Worm (Caenorhabditis elegans) whole organism, L3 larva: ENCODE results near the gene math-3.

Experiments
- R02D3.7 ChIP-seq: fragments of 150-350 bp; optimal IDR thresholded peaks from 2 replicates; lab custom pipeline; 2014; ENCODE audit warnings: missing biosample characterization, missing genetic modification characterization
- ZK546.5 ChIP-seq: sonication (generic microtip); optimal IDR thresholded peaks from 2 replicates; lab custom pipeline; 2017; ENCODE audit warnings: missing biosample characterization, missing genetic modification characterization
- aly-2 ChIP-seq: fragments of 150-350 bp; optimal IDR thresholded peaks from 2 replicates; lab custom pipeline; 2014; ENCODE audit warnings: missing biosample characterization, missing genetic modification characterization
- ama-1 ChIP-seq: fragments of 150-350 bp; optimal IDR thresholded peaks from 2 replicates; lab custom pipeline; 2018
- ceh-16 ChIP-seq: sonication (generic microtip); optimal IDR thresholded peaks from 2 replicates; lab custom pipeline; 2017; ENCODE audit warnings: missing biosample characterization, missing genetic modification characterization
- ceh-28 ChIP-seq: fragments of 150-350 bp; optimal IDR thresholded peaks from 2 replicates; lab custom pipeline; 2014; ENCODE audit warnings: missing biosample characterization, missing genetic modification reagents, missing genetic modification characterization
- ceh-82 ChIP-seq: fragments of 150-350 bp; optimal IDR thresholded peaks from 2 replicates; lab custom pipeline; 2014; ENCODE audit warnings: missing biosample characterization, missing genetic modification characterization
- ceh-9 ChIP-seq: sonication (generic microtip); optimal IDR thresholded peaks from 2 replicates; lab custom pipeline; 2018; ENCODE audit warnings: missing biosample characterization, missing genetic modification characterization
- daf-12 ChIP-seq: fragments of 150-350 bp; optimal IDR thresholded peaks from 2 replicates; lab custom pipeline; 2014; ENCODE audit warnings: missing biosample characterization, missing genetic modification reagents, missing genetic modification characterization
- egl-27 ChIP-seq: sonication (generic microtip); optimal IDR thresholded peaks from 4 replicates; lab custom pipeline; 2017; ENCODE audit warnings: missing biosample characterization, missing genetic modification reagents, missing genetic modification characterization
- egl-5 ChIP-seq: fragments of 150-350 bp; optimal IDR thresholded peaks from 2 replicates; lab custom pipeline; 2017; ENCODE audit warnings: missing biosample characterization, missing genetic modification reagents, missing genetic modification characterization, inconsistent platforms
- elt-1 ChIP-seq: fragments of 150-350 bp; optimal IDR thresholded peaks from 2 replicates; lab custom pipeline; 2014; ENCODE audit warnings: missing biosample characterization, missing genetic modification characterization
- elt-2 ChIP-seq: sonication (generic microtip); optimal IDR thresholded peaks from 2 replicates; lab custom pipeline; 2016; ENCODE audit warnings: missing genetic modification reagents, mild to moderate bottlenecking, missing genetic modification characterization, missing compliant biosample characterization
- elt-3 ChIP-seq, 3 experiments: fragments of 150-350 bp in 1 of 3; sonication (generic microtip) in 2 of 3; optimal IDR thresholded peaks; 2 replicates in 2 of 3; 4 replicates in 1 of 3; lab custom pipeline; 2014 to 2017; ENCODE audit warnings: missing biosample characterization in 3 of 3, missing genetic modification characterization in 3 of 3
- eor-1 ChIP-seq, 2 experiments: fragments of 150-350 bp; optimal IDR thresholded peaks; 2 replicates each; lab custom pipeline; 2014 to 2018; ENCODE audit warnings: missing biosample characterization in 2 of 2, missing genetic modification characterization in 2 of 2
- fkh-2 ChIP-seq: fragments of 150-350 bp; optimal IDR thresholded peaks from 2 replicates; lab custom pipeline; 2014; ENCODE audit warnings: missing biosample characterization, missing genetic modification reagents, missing genetic modification characterization
- fos-1 ChIP-seq: fragments of 150-350 bp; optimal IDR thresholded peaks from 2 replicates; lab custom pipeline; 2014; ENCODE audit warnings: missing biosample characterization, missing genetic modification characterization
- hmg-11 ChIP-seq: sonication (generic microtip); optimal IDR thresholded peaks from 2 replicates; lab custom pipeline; 2016; ENCODE audit warnings: missing genetic modification characterization, missing compliant biosample characterization
- lin-15B ChIP-seq: fragments of 150-350 bp; optimal IDR thresholded peaks from 2 replicates; lab custom pipeline; 2014; ENCODE audit warnings: missing biosample characterization, missing genetic modification characterization
- lin-39 ChIP-seq: fragments of 150-350 bp; optimal IDR thresholded peaks from 2 replicates; lab custom pipeline; 2018; ENCODE audit warnings: missing biosample characterization, missing genetic modification reagents, missing genetic modification characterization
- lsy-12 ChIP-seq: sonication (generic microtip); optimal IDR thresholded peaks from 2 replicates; lab custom pipeline; 2016; ENCODE audit warnings: mild to moderate bottlenecking, missing genetic modification characterization, missing compliant biosample characterization
- mdl-1 ChIP-seq: fragments of 150-350 bp; optimal IDR thresholded peaks from 2 replicates; lab custom pipeline; 2014; ENCODE audit warnings: missing biosample characterization, missing genetic modification characterization
- mml-1 ChIP-seq: fragments of 150-350 bp; sonication (generic microtip); optimal IDR thresholded peaks from 3 replicates; lab custom pipeline; 2014; ENCODE audit warnings: missing biosample characterization, missing genetic modification characterization
- nfya-1 ChIP-seq: sonication (generic microtip); optimal IDR thresholded peaks from 2 replicates; lab custom pipeline; 2017; ENCODE audit warnings: missing genetic modification characterization, mild to moderate bottlenecking, missing compliant biosample characterization, antibody characterized with exemption, moderate library complexity; ENCODE audit not compliant: insufficient read depth
- nhr-11 ChIP-seq: fragments of 150-350 bp; optimal IDR thresholded peaks from 2 replicates; lab custom pipeline; 2014; ENCODE audit warnings: missing biosample characterization, missing genetic modification characterization
- nhr-12 ChIP-seq: fragments of 150-350 bp; optimal IDR thresholded peaks from 2 replicates; lab custom pipeline; 2014; ENCODE audit warnings: missing biosample characterization, missing genetic modification characterization
- nhr-23 ChIP-seq: fragments of 150-350 bp; optimal IDR thresholded peaks from 2 replicates; lab custom pipeline; 2014; ENCODE audit warnings: missing biosample characterization, missing genetic modification reagents, missing genetic modification characterization
- nhr-237 ChIP-seq: fragments of 150-350 bp; optimal IDR thresholded peaks from 2 replicates; lab custom pipeline; 2014; ENCODE audit warnings: missing biosample characterization, missing genetic modification characterization
- nhr-25 ChIP-seq: sonication (generic microtip); optimal IDR thresholded peaks from 2 replicates; lab custom pipeline; 2017; ENCODE audit warnings: missing biosample characterization, missing genetic modification characterization
- nhr-43 ChIP-seq: sonication (generic microtip); optimal IDR thresholded peaks from 2 replicates; lab custom pipeline; 2016; ENCODE audit warnings: mild to moderate bottlenecking, missing genetic modification characterization, missing compliant biosample characterization; ENCODE audit not compliant: poor library complexity, severe bottlenecking
- nhr-67 ChIP-seq: fragments of 150-350 bp; optimal IDR thresholded peaks from 2 replicates; lab custom pipeline; 2014; ENCODE audit warnings: missing biosample characterization, missing genetic modification characterization
- nhr-76 ChIP-seq: fragments of 150-350 bp; sonication (generic microtip); optimal IDR thresholded peaks from 5 replicates; lab custom pipeline; 2014; ENCODE audit warnings: missing biosample characterization, missing genetic modification characterization
- nhr-77 ChIP-seq: fragments of 150-350 bp; optimal IDR thresholded peaks from 2 replicates; lab custom pipeline; 2014; ENCODE audit warnings: missing biosample characterization, missing genetic modification characterization
- pha-4 ChIP-seq: fragments of 150-350 bp; optimal IDR thresholded peaks from 2 replicates; lab custom pipeline; 2014; ENCODE audit warnings: missing biosample characterization, missing genetic modification reagents, missing genetic modification characterization
- pqm-1 ChIP-seq: fragments of 150-350 bp; optimal IDR thresholded peaks from 2 replicates; lab custom pipeline; 2017; ENCODE audit warnings: missing biosample characterization, missing genetic modification characterization, inconsistent platforms
- sea-2 ChIP-seq: fragments of 150-350 bp; sonication (generic microtip); optimal IDR thresholded peaks from 4 replicates; lab custom pipeline; 2014; ENCODE audit warnings: missing biosample characterization, missing genetic modification reagents, missing genetic modification characterization
- skn-1 ChIP-seq: fragments of 150-350 bp; optimal IDR thresholded peaks from 2 replicates; lab custom pipeline; 2014; ENCODE audit warnings: missing biosample characterization, missing genetic modification characterization
- snpc-4 ChIP-seq: fragments of 150-350 bp; optimal IDR thresholded peaks from 2 replicates; lab custom pipeline; 2014; ENCODE audit warnings: missing biosample characterization, missing genetic modification characterization
- tbx-2 ChIP-seq: sonication (generic microtip); optimal IDR thresholded peaks from 2 replicates; lab custom pipeline; 2016; ENCODE audit warnings: mild to moderate bottlenecking, missing genetic modification characterization, missing compliant biosample characterization
- unc-39 ChIP-seq: sonication (generic microtip); optimal IDR thresholded peaks from 4 replicates; lab custom pipeline; 2017; ENCODE audit warnings: missing biosample characterization, missing genetic modification characterization
- unc-62 ChIP-seq: fragments of 150-350 bp; sonication (generic microtip); optimal IDR thresholded peaks from 4 replicates; lab custom pipeline; 2014; ENCODE audit warnings: missing biosample characterization, missing genetic modification reagents, missing genetic modification characterization
- zag-1 ChIP-seq: fragments of 150-350 bp; optimal IDR thresholded peaks from 2 replicates; lab custom pipeline; 2014; ENCODE audit warnings: missing biosample characterization, missing genetic modification characterization
- ztf-4 ChIP-seq: fragments of 150-350 bp; optimal IDR thresholded peaks from 2 replicates; lab custom pipeline; 2014; ENCODE audit warnings: missing biosample characterization, missing genetic modification characterization

math-3 gene

ce11 chrII:1731932-1732331, 40.0 kb upstream of the math-3 start, which contains the start of gene ceh-82:
Gene ceh-82 (plus strand): TSS chrII:1732232.
- TF ChIP-seq elt-1 (tag; lab: Kevin White, UChicago) (no peak), nhr-25 (tag; lab: Kevin White, UChicago) (no peak), unc-62 (no peak), skn-1 (no peak), nhr-76 (tag; lab: Kevin White, UChicago) (no peak), zag-1 (tag; lab: Kevin White, UChicago) (no peak), unc-39 (tag; lab: Kevin White, UChicago) (no peak), lin-15B (tag; lab: Kevin White, UChicago) (no peak), eor-1 (tag; optimal IDR thresholded peaks at IDR 0.05; lab: Kevin White, UChicago) (no peak), elt-3 (tag; optimal IDR thresholded peaks at IDR 0.05; lab: Kevin White, UChicago) (no peak), lsy-12 (tag; lab: Kevin White, UChicago) (no peak), mml-1 (tag; lab: Kevin White, UChicago) (no peak), nhr-237 (no peak), fos-1 (tag; lab: Kevin White, UChicago) (no peak), nhr-43 (tag; lab: Kevin White, UChicago) (no peak), fkh-2 (tag; lab: Kevin White, UChicago) (no peak), nhr-11 (no peak)
- TF ChIP-seq, all 47 proteins: peak for 0

ce11 chrII:1735145-1735544, 36.7 kb upstream of the math-3 start:
- TF ChIP-seq R02D3.7 (tag; lab: Kevin White, UChicago) (no peak), egl-5 (tag; lab: Kevin White, UChicago) (no peak), nfya-1 (no peak), elt-2 (tag; lab: Kevin White, UChicago) (no peak), fkh-2 (tag; lab: Kevin White, UChicago) (no peak), nhr-12 (tag; lab: Kevin White, UChicago) (no peak), zag-1 (tag; lab: Kevin White, UChicago) (no peak), ama-1 (no peak), ztf-4 (tag; lab: Kevin White, UChicago) (no peak)

ce11 chrII:1736353-1736752, 35.5 kb upstream of the math-3 start, which contains the start of gene ceh-83:
Gene ceh-83 (minus strand): TSS chrII:1736533.
- no peak for TF ChIP-seq nhr-23 (tag; lab: Kevin White, UChicago)
- TF ChIP-seq elt-3 (tag; optimal IDR thresholded peaks at IDR 0.05; lab: Kevin White, UChicago): no peak
- TF ChIP-seq nhr-12 (tag; lab: Kevin White, UChicago): no peak
- TF ChIP-seq ceh-9 (tag; lab: Kevin White, UChicago): no peak
- no peak for TF ChIP-seq aly-2 (tag; lab: Kevin White, UChicago)
- TF ChIP-seq nhr-77 (tag; lab: Kevin White, UChicago): no peak
- TF ChIP-seq unc-62: no peak
- TF ChIP-seq ceh-28 (tag; lab: Kevin White, UChicago): no peak
- TF ChIP-seq snpc-4 (tag; lab: Kevin White, UChicago): no peak
- no peak for TF ChIP-seq egl-5 (tag; lab: Kevin White, UChicago)
- no peak for TF ChIP-seq nfya-1
- no peak for TF ChIP-seq mdl-1
- TF ChIP-seq tbx-2 (tag; lab: Kevin White, UChicago): no peak
- TF ChIP-seq mml-1 (tag; lab: Kevin White, UChicago): no peak
- no peak for TF ChIP-seq nhr-43 (tag; lab: Kevin White, UChicago)
- TF ChIP-seq nhr-67: no peak

- TF ChIP-seq ceh-16 (tag; lab: Kevin White, UChicago) (no peak), fos-1 (tag; lab: Kevin White, UChicago) (no peak), unc-62 (no peak)
Observed at ce11 chrII:1738844-1739243, 33.0 kb upstream of the math-3 start, which contains the start of the genes irld-9 and irld-33. Gene irld-9 (minus strand): TSS chrII:1738944. Gene irld-33 (plus strand): TSS chrII:1739052.

ce11 chrII:1741248-1741647, 30.6 kb upstream of the math-3 start, which contains the start of gene K07G6.1:
Gene K07G6.1 (plus strand): TSS chrII:1741548.
- TF ChIP-seq snpc-4 (tag; lab: Kevin White, UChicago): no peak
- TF ChIP-seq egl-27: no peak
- no peak for TF ChIP-seq aly-2 (tag; lab: Kevin White, UChicago)
- TF ChIP-seq hmg-11 (tag; lab: Kevin White, UChicago): no peak
- TF ChIP-seq lsy-12 (tag; lab: Kevin White, UChicago): no peak
- TF ChIP-seq egl-5 (tag; lab: Kevin White, UChicago): no peak
- no peak for TF ChIP-seq nhr-237
- TF ChIP-seq lin-39 (tag; lab: Kevin White, UChicago): no peak
- no peak for TF ChIP-seq unc-39 (tag; lab: Kevin White, UChicago)
- TF ChIP-seq elt-1 (tag; lab: Kevin White, UChicago): no peak
- TF ChIP-seq pha-4 (tag; lab: Kevin White, UChicago): no peak
- TF ChIP-seq daf-12 (tag; lab: Kevin White, UChicago): no peak
- TF ChIP-seq ceh-82 (tag; lab: Kevin White, UChicago): no peak
- no peak for TF ChIP-seq sea-2 (GFP tag; lab: Kevin White, UChicago)
- TF ChIP-seq ZK546.5 (tag; lab: Kevin White, UChicago): no peak
- no peak for TF ChIP-seq nhr-23 (tag; lab: Kevin White, UChicago)
- TF ChIP-seq fkh-2 (tag; lab: Kevin White, UChicago): no peak
- TF ChIP-seq ceh-16 (tag; lab: Kevin White, UChicago): no peak
- no peak for TF ChIP-seq pqm-1 (tag; lab: Kevin White, UChicago)
- TF ChIP-seq fos-1 (tag; lab: Kevin White, UChicago): no peak
- TF ChIP-seq, all 47 proteins: peak for 0
